Fruit fly (Drosophila melanogaster) Kc167 (cell line): ENCODE results near the gene CG11342.

Experiments
- Sin3A ChIP-seq: fragments of >200 bp; optimal IDR thresholded peaks from 2 replicates; lab custom pipeline; 2018; ENCODE audit warnings: missing external identifiers
- ttk ChIP-seq: sonication (Bioruptor generic); optimal IDR thresholded peaks from 2 replicates; lab custom pipeline; 2017; ENCODE audit warnings: missing external identifiers

dm6 chr3L:4367339-4367738 lies at the start of gene CG11342:
- TF ChIP-seq ttk (lab: Kevin White, UChicago) (no peak), Sin3A (lab: Kevin White, UChicago) (no peak)
